Fruit fly (Drosophila melanogaster): ENCODE data around the gene Tps1.

DNA sequence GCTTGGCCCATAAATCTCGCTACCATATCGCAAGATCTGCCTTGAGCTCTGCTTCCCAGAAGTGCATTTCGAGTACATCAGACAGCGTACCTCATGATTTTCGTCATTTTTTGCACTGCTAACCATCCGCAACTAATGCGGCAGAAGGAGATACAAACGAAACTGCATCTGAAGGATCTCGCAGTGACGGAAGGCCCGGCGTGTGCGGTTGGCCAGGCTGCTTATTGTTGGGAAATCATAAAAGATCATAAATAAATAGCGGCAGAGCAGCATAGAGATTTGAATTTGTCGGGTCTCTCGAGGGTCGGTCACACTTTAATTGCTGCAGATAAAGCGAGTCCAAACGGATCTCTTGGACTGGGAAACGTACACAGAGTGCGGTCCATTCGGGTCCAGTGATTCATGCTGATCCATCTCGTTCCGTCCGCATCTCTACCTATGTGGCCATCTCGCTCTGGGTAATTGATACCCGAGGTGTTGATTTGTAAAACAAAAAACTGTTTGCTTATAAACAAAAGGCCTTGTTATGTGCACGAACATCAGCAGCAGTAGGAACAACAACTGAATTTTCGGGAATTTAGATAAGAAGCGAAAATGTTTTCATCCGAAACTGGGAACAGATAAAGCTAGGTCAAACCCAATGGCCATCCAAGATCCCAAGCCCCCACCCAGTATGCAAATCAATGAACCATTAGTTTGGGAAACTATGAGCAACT, 19.4 kb upstream of the Tps1 start:
- no peak for TF ChIP-seq ttk (optimal IDR thresholded peaks at IDR 0.05)
- TF ChIP-seq psq (optimal IDR thresholded peaks at IDR 0.05), result no peak
- TF ChIP-seq Sin3A (optimal IDR thresholded peaks at IDR 0.05), result no peak
- TF ChIP-seq Myc (optimal IDR thresholded peaks at IDR 0.05), result no peak
- TF ChIP-seq h (optimal IDR thresholded peaks at IDR 0.05), result no peak
- TF ChIP-seq insv (optimal IDR thresholded peaks at IDR 0.05), result no peak

All from Kc167 (cell line).